Fruit fly (Drosophila melanogaster) whole organism, embryonic: Measurements from ENCODE around the gene POLDIP2.

Experiments used
- CG18764 ChIP-seq: fragments of 200-800 bp; sonication (Bioruptor generic); optimal IDR thresholded peaks from 3 replicates; lab custom pipeline; 2016; ENCODE audit warnings: missing biosample characterization, missing genetic modification characterization
- CG7745 ChIP-seq: fragments of 200-800 bp; sonication (Bioruptor generic); optimal IDR thresholded peaks from 2 replicates; lab custom pipeline; 2018; ENCODE audit warnings: missing biosample characterization, mild to moderate bottlenecking, missing genetic modification characterization, moderate library complexity
- Dref ChIP-seq: fragments of 200-800 bp; sonication (Bioruptor generic); IDR thresholded peaks from 2 replicates; pipeline ENCODE4 v1.3.6; 2022; ENCODE audit warnings: missing biosample characterization, missing genetic modification characterization
- ERR ChIP-seq: fragments of 200-800 bp; sonication (Bioruptor generic); optimal IDR thresholded peaks from 2 replicates; lab custom pipeline; 2016; ENCODE audit warnings: missing biosample characterization, missing genetic modification characterization
- ap ChIP-seq: fragments of 200-800 bp; sonication (Bioruptor generic); IDR thresholded peaks from 2 replicates; pipeline ENCODE4 v1.3.6; 2022; ENCODE audit warnings: missing biosample characterization, missing genetic modification characterization
- bcd ChIP-seq: fragments of 200-800 bp; sonication (Bioruptor generic); optimal IDR thresholded peaks from 2 replicates; lab custom pipeline; 2017; ENCODE audit warnings: missing biosample characterization, mild to moderate bottlenecking, missing genetic modification characterization
- chif ChIP-seq, 2 experiments: fragments of 200-800 bp; sonication (Bioruptor generic); optimal IDR thresholded peaks; 3 replicates each; lab custom pipeline; 2016; ENCODE audit warnings: missing biosample characterization in 2 of 2, missing genetic modification characterization in 2 of 2

dm6 chr3R:5518627-5519026 is 51.0 kb downstream of the POLDIP2 start:
- TF ChIP-seq Dref (GFP tag; lab: Robert Waterston, UW) (no peak), chif (GFP tag; optimal IDR thresholded peaks at IDR 0.05; lab: Kevin White, UChicago) (peak in 1 of 2 experiments; percentile 56), bcd (GFP tag; lab: Kevin White, UChicago) (peak; percentile 15), CG7745 (tag; lab: Kevin White, UChicago) (peak; percentile 85), ERR (no peak), ap (0 out of 2 replicates have a peak, but pooled peaks have one; percentile 37), CG18764 (GFP tag; lab: Kevin White, UChicago) (peak; percentile 18)
